Worm (Caenorhabditis elegans): Measurements from ENCODE around the gene clec-162.
A peak's percentile ranks its signal among the peaks of the same experiment; 100 is the strongest.

clec-162 gene

ce11 chrIII:9705157-9705905 lies 19.7 kb downstream of the clec-162 start:
- TF ChIP-seq sdc-2 (tag; optimal IDR thresholded peaks at IDR 0.05), result peak; percentile 8
- peak; percentile 4 for TF ChIP-seq fkh-6 (tag; optimal IDR thresholded peaks at IDR 0.05)
- peak; percentile 37 for TF ChIP-seq nhr-232 (tag; optimal IDR thresholded peaks at IDR 0.05)
- TF ChIP-seq C08G9.2 (tag; optimal IDR thresholded peaks at IDR 0.05), result peak; percentile 13
- TF ChIP-seq nfya-1 (tag; optimal IDR thresholded peaks at IDR 0.05), result peak; percentile 15
- TF ChIP-seq T23F11.4 (GFP tag; optimal IDR thresholded peaks at IDR 0.05), result no peak

ce11 chrIII:9704606-9704938 lies 20.4 kb downstream of the clec-162 start:
- no peak for TF ChIP-seq madf-2 (tag; optimal IDR thresholded peaks at IDR 0.05)
- TF ChIP-seq ceh-48 (tag; optimal IDR thresholded peaks at IDR 0.05), result no peak
- peak; percentile 2 for TF ChIP-seq nfya-1 (tag; optimal IDR thresholded peaks at IDR 0.05)

- TF ChIP-seq unc-55 (GFP tag; optimal IDR thresholded peaks at IDR 0.05) (peak; percentile 54), tbx-7 (tag; optimal IDR thresholded peaks at IDR 0.05) (no peak), ceh-9 (tag; optimal IDR thresholded peaks at IDR 0.05) (no peak), ceh-45 (GFP tag; IDR thresholded peaks at IDR 0.05) (no peak), hlh-6 (tag; optimal IDR thresholded peaks at IDR 0.05) (no peak), tbx-2 (tag; optimal IDR thresholded peaks at IDR 0.05) (peak; percentile 65), ets-4 (tag; optimal IDR thresholded peaks at IDR 0.05) (no peak), unc-86 (tag; optimal IDR thresholded peaks at IDR 0.05) (no peak), C08G9.2 (tag; optimal IDR thresholded peaks at IDR 0.05) (no peak), ceh-2 (tag; optimal IDR thresholded peaks at IDR 0.05) (peak; percentile 31), ceh-14 (tag; optimal IDR thresholded peaks at IDR 0.05) (peak; percentile 73), mec-3 (tag; optimal IDR thresholded peaks at IDR 0.05; ENCODE audit: borderline replicate concordance) (peak; percentile 38), ref-2 (tag; optimal IDR thresholded peaks at IDR 0.05) (peak; percentile 10), unc-42 (tag; optimal IDR thresholded peaks at IDR 0.05) (peak; percentile 73), nfya-1 (tag; optimal IDR thresholded peaks at IDR 0.05) (no peak), K09A11.1 (tag; optimal IDR thresholded peaks at IDR 0.05; ENCODE audit: insufficient read depth) (no peak), ceh-18 (tag; optimal IDR thresholded peaks at IDR 0.05) (peak; percentile 72), gmeb-2 (tag; optimal IDR thresholded peaks at IDR 0.05) (no peak), hlh-8 (tag; optimal IDR thresholded peaks at IDR 0.05) (no peak), ahr-1 (tag; optimal IDR thresholded peaks at IDR 0.05) (no peak), ama-1 (optimal IDR thresholded peaks at IDR 0.05) (no peak), Y22D7AL.16 (tag; optimal IDR thresholded peaks at IDR 0.05) (no peak), hlh-15 (tag; optimal IDR thresholded peaks at IDR 0.05) (no peak), lim-6 (tag; optimal IDR thresholded peaks at IDR 0.05) (peak; percentile 3), unc-3 (GFP tag; conservative IDR thresholded peaks at IDR 0.05) (no peak), unc-3 (tag; optimal IDR thresholded peaks at IDR 0.05) (no peak), hlh-13 (GFP tag; optimal IDR thresholded peaks at IDR 0.05) (no peak), ceh-31 (tag; optimal IDR thresholded peaks at IDR 0.05) (peak; percentile 67), dve-1 (tag; optimal IDR thresholded peaks at IDR 0.05) (no peak), syd-9 (tag; optimal IDR thresholded peaks at IDR 0.05) (peak; percentile 55), ztf-16 (tag; optimal IDR thresholded peaks at IDR 0.05) (no peak), pag-3 (tag; optimal IDR thresholded peaks at IDR 0.05; ENCODE audit: borderline replicate concordance) (no peak), hlh-30 (tag; optimal IDR thresholded peaks at IDR 0.05; ENCODE audit: insufficient read depth) (no peak), ceh-34 (tag; optimal IDR thresholded peaks at IDR 0.05) (peak; percentile 54), elt-4 (tag; optimal IDR thresholded peaks at IDR 0.05) (no peak), K02D7.2 (tag; optimal IDR thresholded peaks at IDR 0.05) (no peak), zip-5 (tag; optimal IDR thresholded peaks at IDR 0.05) (no peak), pax-1 (tag; optimal IDR thresholded peaks at IDR 0.05) (no peak), ceh-6 (GFP tag; optimal IDR thresholded peaks at IDR 0.05) (no peak), nhr-232 (tag; optimal IDR thresholded peaks at IDR 0.05) (no peak), F13H6.1 (tag; optimal IDR thresholded peaks at IDR 0.05) (peak; percentile 21), ceh-22 (tag; optimal IDR thresholded peaks at IDR 0.05) (no peak)
Measured at ce11 chrIII:9703747-9704605, 21.0 kb downstream of the clec-162 start.

All from whole organism, late embryonic.